Fruit fly (Drosophila melanogaster) whole organism, pupa: ENCODE measurements around the gene Or85c.

Experiments used
- CG10348 ChIP-seq: fragments of 200-800 bp; sonication (Bioruptor generic); IDR thresholded peaks from 2 replicates; pipeline ENCODE4 v1.3.6; 2022; ENCODE audit warnings: missing biosample characterization, missing genetic modification characterization
- CG12605 ChIP-seq: fragments of 200-800 bp; sonication (Bioruptor generic); IDR thresholded peaks from 2 replicates; pipeline ENCODE4 v1.3.6; 2022; ENCODE audit warnings: missing biosample characterization, missing genetic modification characterization
- CG13204 ChIP-seq: fragments of 200-800 bp; sonication (Bioruptor generic); optimal IDR thresholded peaks from 2 replicates; lab custom pipeline; 2018; ENCODE audit warnings: missing biosample characterization, mild to moderate bottlenecking, missing genetic modification characterization, moderate library complexity
- CG14655 ChIP-seq: fragments of 200-800 bp; sonication (Bioruptor generic); optimal IDR thresholded peaks from 3 replicates; lab custom pipeline; 2017; ENCODE audit warnings: mild to moderate bottlenecking, missing biosample characterization, missing genetic modification reagents, missing genetic modification characterization
- CG17806 ChIP-seq: fragments of 200-800 bp; sonication (Bioruptor generic); optimal IDR thresholded peaks from 2 replicates; lab custom pipeline; 2018; ENCODE audit warnings: missing biosample characterization, mild to moderate bottlenecking, missing genetic modification characterization, moderate library complexity
- CG32121 ChIP-seq: fragments of 200-800 bp; sonication (Bioruptor generic); IDR thresholded peaks from 2 replicates; pipeline ENCODE4 v1.3.6; 2022; ENCODE audit warnings: missing biosample characterization, missing genetic modification characterization
- CG34367 ChIP-seq: fragments of 200-800 bp; sonication (Bioruptor generic); optimal IDR thresholded peaks from 2 replicates; lab custom pipeline; 2018; ENCODE audit warnings: missing biosample characterization, mild to moderate bottlenecking, missing genetic modification characterization
- CG4496 ChIP-seq: fragments of 200-800 bp; sonication (Bioruptor generic); IDR thresholded peaks from 3 replicates; pipeline ENCODE4 v1.3.6; 2022; ENCODE audit warnings: missing biosample characterization, missing genetic modification characterization
- CG8159 ChIP-seq: fragments of 200-800 bp; sonication (Bioruptor generic); optimal IDR thresholded peaks from 3 replicates; lab custom pipeline; 2018; ENCODE audit warnings: missing biosample characterization, mild to moderate bottlenecking, missing genetic modification characterization, moderate library complexity
- CG8301 ChIP-seq: fragments of 200-800 bp; sonication (Bioruptor generic); optimal IDR thresholded peaks from 2 replicates; lab custom pipeline; 2018; ENCODE audit warnings: missing biosample characterization, mild to moderate bottlenecking, missing genetic modification characterization
- CG9948 ChIP-seq: fragments of 200-800 bp; sonication (Bioruptor generic); optimal IDR thresholded peaks from 2 replicates; lab custom pipeline; 2018; ENCODE audit warnings: missing biosample characterization, mild to moderate bottlenecking, missing genetic modification characterization, moderate library complexity
- D1 ChIP-seq: fragments of 200-800 bp; sonication (Bioruptor generic); optimal IDR thresholded peaks from 2 replicates; lab custom pipeline; 2018; ENCODE audit warnings: missing biosample characterization, mild to moderate bottlenecking, missing genetic modification characterization, moderate library complexity
- EcR ChIP-seq: fragments of 200-800 bp; sonication (Bioruptor generic); optimal IDR thresholded peaks from 3 replicates; lab custom pipeline; 2019; ENCODE audit warnings: missing biosample characterization, missing genetic modification characterization, mild to moderate bottlenecking, moderate library complexity, missing genetic modification reagents
- Ets98B ChIP-seq: fragments of 200-800 bp; sonication (Bioruptor generic); IDR thresholded peaks from 2 replicates; pipeline ENCODE4 v1.3.6; 2022; ENCODE audit warnings: missing biosample characterization, missing genetic modification characterization
- Pif1A ChIP-seq: fragments of 200-800 bp; sonication (Bioruptor generic); optimal IDR thresholded peaks from 3 replicates; lab custom pipeline; 2016; ENCODE audit warnings: missing biosample characterization, missing genetic modification characterization
- Pif1B ChIP-seq: fragments of 200-800 bp; sonication (Bioruptor generic); optimal IDR thresholded peaks from 3 replicates; lab custom pipeline; 2016; ENCODE audit warnings: missing biosample characterization, missing genetic modification characterization
- Snoo ChIP-seq: fragments of 200-800 bp; sonication (Bioruptor generic); optimal IDR thresholded peaks from 3 replicates; lab custom pipeline; 2017; ENCODE audit warnings: missing biosample characterization, mild to moderate bottlenecking, missing genetic modification characterization, inconsistent platforms
- fd96Ca ChIP-seq: fragments of 200-800 bp; sonication (Bioruptor generic); IDR thresholded peaks from 3 replicates; pipeline ENCODE4 v1.3.6; 2022; ENCODE audit warnings: missing biosample characterization, missing genetic modification characterization
- gl ChIP-seq: fragments of 200-800 bp; sonication (Bioruptor generic); optimal IDR thresholded peaks from 2 replicates; lab custom pipeline; 2018; ENCODE audit warnings: missing biosample characterization, mild to moderate bottlenecking, missing genetic modification characterization
- rn ChIP-seq: fragments of 200-800 bp; sonication (Bioruptor generic); IDR thresholded peaks from 2 replicates; pipeline ENCODE4 v1.3.6; 2022; ENCODE audit warnings: missing biosample characterization, missing genetic modification characterization

Or85c gene

DNA sequence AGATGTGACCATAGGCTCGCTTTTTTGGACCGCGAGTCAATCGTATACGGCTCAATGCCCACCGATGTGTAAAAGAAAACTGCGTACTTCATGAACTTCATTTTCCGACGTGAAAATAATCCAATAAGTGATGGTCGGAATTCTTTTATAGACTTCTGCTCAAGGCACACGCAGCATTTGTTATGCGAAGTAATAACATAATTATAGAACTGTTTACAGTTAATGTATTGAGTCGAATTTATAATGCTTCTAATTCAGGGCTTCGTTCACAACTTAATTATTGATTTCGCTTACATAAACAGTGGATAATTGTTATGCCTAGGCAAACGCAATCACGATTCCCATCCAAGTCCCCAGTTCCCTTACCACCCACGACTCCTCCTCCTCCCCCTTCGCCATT is at the start of gene Or85c:
Gene Or85c (minus strand): TSS at position 101 of the 400 bp plus-strand sequence.
- no peak for TF ChIP-seq CG8301 (tag; lab: Kevin White, UChicago)
- no peak for TF ChIP-seq D1
- TF ChIP-seq fd96Ca (GFP tag; lab: Robert Waterston, UW), result no peak

DNA sequence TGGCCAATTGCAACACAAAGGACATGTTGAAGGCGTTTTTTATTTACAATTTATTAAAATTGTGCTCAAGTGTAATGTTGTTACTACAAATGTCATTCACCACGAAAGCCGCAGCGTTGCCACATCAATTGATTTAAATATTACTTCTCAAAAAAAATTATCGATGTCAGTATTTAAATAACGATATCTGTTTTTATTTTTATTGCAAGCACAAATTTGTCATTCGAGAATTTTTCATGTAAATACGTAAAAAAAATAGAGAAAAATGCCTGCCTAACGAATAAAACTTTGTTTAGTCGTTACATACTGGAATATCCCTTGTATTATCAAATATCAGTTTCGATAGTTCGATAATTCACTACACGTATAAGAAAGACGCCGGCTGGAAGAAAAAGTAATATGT is 49.7 kb upstream of the Or85c start, which contains the start of the genes mRpS18A and CG31460:
Gene mRpS18A (minus strand): TSS at position 110 of the 403 bp plus-strand sequence.
Gene CG31460 (plus strand): TSS at position 190 of the 403 bp plus-strand sequence.
- TF ChIP-seq CG4496 (GFP tag; lab: Robert Waterston, UW), result no peak
- TF ChIP-seq CG34367 (tag; lab: Kevin White, UChicago), result no peak
- no peak for TF ChIP-seq Pif1A (GFP tag; lab: Kevin White, UChicago)
- TF ChIP-seq CG13204 (GFP tag; lab: Kevin White, UChicago), result no peak
- TF ChIP-seq D1, result no peak
- no peak for TF ChIP-seq CG17806 (tag; lab: Kevin White, UChicago)
- TF ChIP-seq CG8159 (tag; lab: Kevin White, UChicago), result no peak
- TF ChIP-seq Ets98B, result no peak
- TF ChIP-seq CG10348 (GFP tag; lab: Robert Waterston, UW), result no peak
- no peak for TF ChIP-seq CG32121
- TF ChIP-seq CG8301 (tag; lab: Kevin White, UChicago), result no peak
- no peak for TF ChIP-seq Snoo (tag; lab: Kevin White, UChicago)
- no peak for TF ChIP-seq fd96Ca (GFP tag; lab: Robert Waterston, UW)
- no peak for TF ChIP-seq EcR (GFP tag; lab: Kevin White, UChicago)
- TF ChIP-seq Pif1B, result no peak
- TF ChIP-seq rn (GFP tag; lab: Robert Waterston, UW), result no peak

DNA sequence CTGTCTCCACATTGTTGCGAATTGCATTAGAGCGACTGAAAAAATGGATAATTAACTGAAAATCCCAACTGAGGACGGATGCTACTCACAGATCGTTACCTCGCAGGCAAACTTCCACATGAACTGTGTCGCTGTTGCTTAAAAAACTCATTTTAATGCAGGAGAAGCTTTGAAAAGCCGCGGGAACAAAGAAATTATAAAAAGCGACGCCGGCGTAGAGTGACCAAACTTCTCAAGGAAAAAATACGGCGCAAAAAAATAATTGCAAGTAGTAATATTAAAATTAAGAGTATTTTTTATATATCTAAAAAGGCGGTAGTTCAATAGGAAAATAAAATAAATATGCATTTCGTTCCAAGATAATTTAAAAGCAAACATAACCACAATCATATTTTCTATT is 48.7 kb upstream of the Or85c start, which contains the start of gene pch2:
Gene pch2 (minus strand): TSS at position 243 of the 400 bp plus-strand sequence.
- no peak for TF ChIP-seq CG34367 (tag; lab: Kevin White, UChicago)

DNA sequence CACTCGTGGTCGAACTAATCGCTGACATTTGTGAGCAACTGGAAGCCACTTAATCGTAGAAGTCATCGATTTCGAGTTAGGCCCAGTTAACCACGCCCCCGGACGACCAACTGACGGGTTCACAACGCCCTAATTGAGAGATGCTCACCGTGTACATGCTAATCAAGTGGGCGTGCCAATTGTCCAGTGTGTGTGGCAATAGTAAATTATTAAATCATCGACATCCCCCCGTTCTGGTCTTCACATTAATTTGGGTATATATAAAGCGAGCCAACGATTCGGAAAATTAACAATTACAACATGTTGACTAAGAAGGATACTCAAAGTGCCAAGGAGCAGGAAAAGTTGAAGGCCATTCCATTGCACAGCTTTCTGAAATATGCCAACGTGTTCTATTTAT is 39.5 kb upstream of the Or85c start, which contains the start of gene Or85d:
Gene Or85d (plus strand): TSS at position 301 of the 400 bp plus-strand sequence.
- TF ChIP-seq CG8159 (tag; lab: Kevin White, UChicago), result no peak
- TF ChIP-seq Pif1A (GFP tag; lab: Kevin White, UChicago), result no peak
- TF ChIP-seq Snoo (tag; lab: Kevin White, UChicago), result no peak
- TF ChIP-seq CG10348 (GFP tag; lab: Robert Waterston, UW), result no peak
- TF ChIP-seq rn (GFP tag; lab: Robert Waterston, UW), result no peak
- TF ChIP-seq CG32121, result no peak
- TF ChIP-seq CG14655, result no peak

DNA sequence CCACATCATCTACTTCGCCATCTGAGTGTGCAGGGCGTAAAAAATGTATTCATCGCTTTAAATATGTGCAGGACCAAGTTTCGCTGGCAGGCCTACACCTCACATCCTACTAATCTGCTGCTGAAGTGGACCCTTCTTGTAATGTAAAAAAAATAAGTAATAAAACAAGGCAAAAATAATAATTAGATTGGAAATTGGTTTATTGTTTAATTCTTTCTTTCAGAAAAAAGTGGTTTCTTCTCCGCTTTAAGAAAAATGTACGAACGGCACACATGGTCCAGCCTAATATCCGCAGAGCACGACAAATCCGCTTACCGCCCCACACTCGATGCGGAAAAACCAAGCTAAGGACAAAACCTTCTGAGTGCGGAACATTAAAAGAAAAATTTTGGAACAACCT is 33.1 kb upstream of the Or85c start:
- peak; percentile 59 for TF ChIP-seq CG8159 (tag; lab: Kevin White, UChicago)
- no peak for TF ChIP-seq CG4496 (GFP tag; lab: Robert Waterston, UW)
- no peak for TF ChIP-seq CG8301 (tag; lab: Kevin White, UChicago)

DNA sequence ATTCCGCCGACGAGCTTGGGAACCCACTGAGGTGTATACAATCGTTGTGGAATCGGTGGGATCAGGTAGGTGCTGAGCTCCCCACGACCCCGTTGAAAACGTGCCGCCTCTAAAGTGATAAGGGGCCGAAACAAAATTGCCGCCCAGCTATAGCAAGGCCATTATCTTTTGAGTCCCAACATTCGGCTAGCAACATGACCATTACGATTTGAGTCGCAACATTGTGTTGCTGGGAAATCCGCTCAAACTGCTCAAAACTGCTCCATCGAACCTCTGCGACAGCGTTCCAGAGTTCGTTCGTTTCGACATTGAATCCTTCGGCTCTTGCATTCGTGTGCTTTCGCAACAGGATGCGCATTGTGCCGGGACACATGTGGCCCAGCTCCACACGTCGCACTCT is 16.0 kb upstream of the Or85c start, which contains the start of gene CG11741:
Gene CG11741 (minus strand): TSS at position 16 of the 400 bp plus-strand sequence.
- TF ChIP-seq CG32121 (no peak), rn (GFP tag; lab: Robert Waterston, UW) (no peak), CG12605 (GFP tag; lab: Robert Waterston, UW) (no peak), CG9948 (no peak), CG8159 (tag; lab: Kevin White, UChicago) (no peak), Ets98B (no peak), CG8301 (tag; lab: Kevin White, UChicago) (no peak), CG13204 (GFP tag; lab: Kevin White, UChicago) (no peak), CG14655 (no peak), Pif1B (no peak)

DNA sequence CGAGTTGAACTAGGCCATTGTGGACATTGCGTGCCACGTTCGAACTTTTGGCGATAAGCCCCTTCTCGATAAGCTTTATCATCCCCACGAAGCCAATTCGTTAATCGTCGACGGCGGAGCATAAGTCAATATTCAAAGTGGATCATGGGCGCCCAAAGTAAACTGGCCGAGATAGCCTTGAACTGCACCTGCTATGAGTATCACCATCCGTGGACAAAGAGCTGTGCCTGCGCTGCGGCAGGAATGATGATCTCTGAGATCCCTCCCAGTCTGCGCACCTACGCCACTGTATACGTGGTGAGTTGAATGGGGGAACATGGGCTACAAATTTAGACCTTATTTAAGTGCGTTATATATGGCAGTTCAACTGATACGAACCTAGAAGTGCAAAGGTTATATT is 11.5 kb upstream of the Or85c start:
- TF ChIP-seq Snoo (tag; lab: Kevin White, UChicago), result no peak
- TF ChIP-seq CG9948, result no peak
- no peak for TF ChIP-seq CG14655
- no peak for TF ChIP-seq CG8159 (tag; lab: Kevin White, UChicago)
- no peak for TF ChIP-seq CG8301 (tag; lab: Kevin White, UChicago)
- no peak for TF ChIP-seq CG17806 (tag; lab: Kevin White, UChicago)
- no peak for TF ChIP-seq gl (tag; lab: Kevin White, UChicago)

DNA sequence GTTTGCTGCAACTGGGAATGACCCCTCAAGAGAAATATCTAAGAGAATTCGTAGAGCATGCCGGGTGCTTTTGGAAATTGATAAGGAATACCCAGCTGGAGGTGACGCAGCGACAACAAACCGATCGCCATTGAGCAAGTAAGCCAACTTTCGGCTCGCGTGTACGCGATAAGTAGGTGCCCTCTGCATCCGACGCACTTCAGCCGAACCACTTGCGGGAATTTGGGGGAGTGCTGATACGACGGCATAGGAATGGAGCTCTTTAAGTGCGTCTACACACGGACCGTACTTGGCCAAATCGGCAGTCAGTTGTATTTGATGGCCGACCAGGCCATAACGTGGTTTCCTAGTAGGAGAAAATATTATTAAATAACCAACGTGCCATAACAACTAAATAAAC is 10.8 kb upstream of the Or85c start, which contains the start of gene CG31259:
Gene CG31259 (plus strand): TSS at position 277 of the 400 bp plus-strand sequence.
- TF ChIP-seq CG32121, result no peak
- no peak for TF ChIP-seq CG13204 (GFP tag; lab: Kevin White, UChicago)
- TF ChIP-seq CG34367 (tag; lab: Kevin White, UChicago), result no peak
- TF ChIP-seq rn (GFP tag; lab: Robert Waterston, UW), result no peak
- no peak for TF ChIP-seq CG10348 (GFP tag; lab: Robert Waterston, UW)
- no peak for TF ChIP-seq CG8159 (tag; lab: Kevin White, UChicago)
- TF ChIP-seq EcR (GFP tag; lab: Kevin White, UChicago), result no peak
- no peak for TF ChIP-seq D1
- no peak for TF ChIP-seq CG4496 (GFP tag; lab: Robert Waterston, UW)
- TF ChIP-seq CG12605 (GFP tag; lab: Robert Waterston, UW), result no peak
- no peak for TF ChIP-seq Ets98B
- no peak for TF ChIP-seq Pif1A (GFP tag; lab: Kevin White, UChicago)
- TF ChIP-seq gl (tag; lab: Kevin White, UChicago), result no peak
- no peak for TF ChIP-seq fd96Ca (GFP tag; lab: Robert Waterston, UW)
- no peak for TF ChIP-seq CG14655
- TF ChIP-seq CG9948, result no peak
- TF ChIP-seq Pif1B, result no peak
- TF ChIP-seq CG8301 (tag; lab: Kevin White, UChicago), result no peak
- TF ChIP-seq CG17806 (tag; lab: Kevin White, UChicago), result no peak
- no peak for TF ChIP-seq Snoo (tag; lab: Kevin White, UChicago)
